Worm (Caenorhabditis elegans): ENCODE measurements around the gene K09C4.10.

K09C4.10 gene

DNA sequence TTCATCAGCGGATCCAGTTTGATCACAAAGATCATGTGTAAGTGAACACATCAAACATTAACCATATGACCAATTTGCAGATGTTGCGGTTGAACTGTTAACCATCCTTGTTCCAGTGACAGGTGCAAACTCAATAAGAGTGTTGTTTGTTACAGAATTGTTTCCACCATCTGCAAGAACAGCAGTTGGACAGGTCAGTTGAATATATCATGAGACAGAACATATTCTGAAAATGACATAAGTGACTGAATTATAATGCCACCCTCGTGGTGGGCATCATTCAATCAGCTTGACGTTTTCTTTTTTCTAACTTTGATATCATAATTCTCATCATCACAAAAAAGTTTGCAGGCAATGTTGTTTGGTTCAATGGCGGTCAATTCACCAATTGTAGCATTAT is 20.6 kb upstream of the K09C4.10 start:
- no peak for TF ChIP-seq hlh-4 (tag; optimal IDR thresholded peaks at IDR 0.05)
- no peak for TF ChIP-seq tbx-2 (tag; optimal IDR thresholded peaks at IDR 0.05)
- no peak for TF ChIP-seq fkh-4 (tag; optimal IDR thresholded peaks at IDR 0.05; ENCODE audit: borderline replicate concordance)
- TF ChIP-seq lin-15B (tag; optimal IDR thresholded peaks at IDR 0.05) = no peak
- no peak for TF ChIP-seq ztf-4 (tag; optimal IDR thresholded peaks at IDR 0.05)
- no peak for TF ChIP-seq lin-35 (GFP tag; optimal IDR thresholded peaks at IDR 0.05)
- TF ChIP-seq aha-1 (tag; optimal IDR thresholded peaks at IDR 0.05) = no peak
- no peak for TF ChIP-seq F16B12.6 (tag; optimal IDR thresholded peaks at IDR 0.05)
- no peak for TF ChIP-seq fkh-8 (tag; optimal IDR thresholded peaks at IDR 0.05)
- TF ChIP-seq Y116A8C.19 (tag; optimal IDR thresholded peaks at IDR 0.05; ENCODE audit: borderline replicate concordance) = no peak
- TF ChIP-seq unc-30 (tag; optimal IDR thresholded peaks at IDR 0.05) = no peak
- no peak for TF ChIP-seq hpl-2 (GFP tag; optimal IDR thresholded peaks at IDR 0.05)
- TF ChIP-seq aly-2 (tag; optimal IDR thresholded peaks at IDR 0.05) = no peak

DNA sequence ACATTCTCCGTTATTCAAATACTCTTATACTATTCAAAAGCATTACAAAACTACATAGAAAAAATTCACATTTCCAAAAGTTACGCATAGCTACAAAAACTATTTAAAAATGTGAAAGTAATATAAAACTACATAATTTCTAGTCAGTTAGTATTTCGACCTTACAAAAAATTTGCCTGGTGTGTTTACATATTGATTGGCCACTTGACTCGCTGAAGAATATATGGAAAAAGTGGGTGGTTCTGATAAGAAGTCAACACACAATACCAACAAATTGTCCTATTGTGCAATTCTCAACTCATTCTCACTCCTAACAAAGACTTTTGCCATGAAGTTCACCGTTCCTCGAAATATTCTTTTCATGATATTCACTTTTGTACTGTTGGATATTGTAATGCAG is 18.6 kb upstream of the K09C4.10 start, which contains the start of gene K09C4.1:
TSS of gene K09C4.1 (plus strand) at position 301 of the 400 bp plus-strand sequence.
- TF ChIP-seq unc-98 (GFP tag; IDR thresholded peaks at IDR 0.05) (no peak), efl-3 (GFP tag; optimal IDR thresholded peaks at IDR 0.05) (no peak), lin-13 (GFP tag; optimal IDR thresholded peaks at IDR 0.05) (no peak), C04F5.9 (tag; optimal IDR thresholded peaks at IDR 0.05) (no peak), ceh-82 (tag; optimal IDR thresholded peaks at IDR 0.05) (no peak), nhr-77 (tag; optimal IDR thresholded peaks at IDR 0.05) (no peak), mef-2 (tag; optimal IDR thresholded peaks at IDR 0.05) (no peak), alr-1 (tag; optimal IDR thresholded peaks at IDR 0.05; ENCODE audit: borderline replicate concordance) (no peak), lsy-2 (tag; optimal IDR thresholded peaks at IDR 0.05) (no peak), ceh-63 (GFP tag; optimal IDR thresholded peaks at IDR 0.05) (no peak)

DNA sequence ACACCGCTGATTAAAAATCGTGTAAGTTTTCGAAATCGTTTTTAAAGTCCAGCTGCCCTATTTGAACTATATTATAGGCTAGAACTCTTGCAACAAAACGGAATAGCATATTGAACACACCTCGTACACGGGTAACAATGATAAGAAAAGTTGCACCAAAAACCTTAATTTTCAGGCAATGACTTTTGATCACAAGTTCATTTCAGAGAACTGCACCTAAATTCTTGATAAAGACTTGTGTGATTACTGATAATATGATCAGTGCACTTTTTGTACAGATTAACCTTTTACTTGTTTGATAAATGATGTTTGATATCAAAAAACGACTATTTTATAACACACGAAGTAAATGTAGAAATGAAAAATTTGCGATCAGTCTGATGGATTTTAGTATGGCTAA is 17.8 kb upstream of the K09C4.10 start:
- TF ChIP-seq ceh-88 (GFP tag; IDR thresholded peaks at IDR 0.05) = no peak
- peak; percentile 87 for TF ChIP-seq elt-2 (tag; optimal IDR thresholded peaks at IDR 0.05)
- TF ChIP-seq nhr-20 (tag; optimal IDR thresholded peaks at IDR 0.05) = peak; percentile 29

DNA sequence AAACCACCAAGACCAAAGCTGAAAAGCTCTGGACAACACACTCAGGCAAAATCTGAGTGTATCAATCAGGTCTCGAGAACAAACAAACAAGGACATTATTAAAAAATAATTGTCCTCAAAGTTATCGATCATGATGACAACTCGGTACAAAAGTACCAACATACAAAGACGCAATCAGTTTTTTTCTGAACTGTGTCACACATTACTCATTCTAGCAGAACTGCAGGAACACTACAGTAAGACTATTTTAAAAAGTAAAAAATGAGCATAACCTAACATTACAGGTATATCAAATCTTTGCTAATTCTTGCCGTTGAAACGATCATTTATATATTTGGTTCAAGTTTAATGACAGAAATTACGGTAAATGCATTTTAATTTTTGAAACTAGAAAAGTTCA is 16.2 kb upstream of the K09C4.10 start, which contains the start of gene K09C4.2:
TSS of gene K09C4.2 (plus strand) at position 301 of the 400 bp plus-strand sequence.
- TF ChIP-seq C34B4.2 (tag; optimal IDR thresholded peaks at IDR 0.05) (no peak), fkh-8 (tag; optimal IDR thresholded peaks at IDR 0.05) (no peak)

DNA sequence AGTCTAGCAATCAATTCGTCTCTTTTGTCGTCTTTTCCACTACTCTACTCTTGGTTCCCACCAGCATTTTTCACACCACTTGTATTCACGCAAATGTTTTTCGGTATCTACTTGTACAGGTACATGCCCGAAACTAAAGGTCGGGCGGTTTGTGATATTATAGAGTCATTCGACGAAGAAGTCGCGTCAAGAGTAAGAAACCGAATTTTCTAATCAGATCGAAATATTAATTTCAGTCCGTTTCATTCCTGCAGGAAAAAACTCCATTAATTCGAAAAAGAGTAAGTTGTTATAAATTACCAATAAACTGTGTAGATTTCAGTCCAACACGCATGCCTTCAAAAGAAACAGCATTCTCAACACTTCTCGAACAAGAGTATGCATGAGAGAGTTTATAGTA is 11.9 kb upstream of the K09C4.10 start:
- TF ChIP-seq grh-1 (GFP tag; IDR thresholded peaks at IDR 0.05) (no peak), unc-30 (tag; optimal IDR thresholded peaks at IDR 0.05) (no peak), tlp-1 (tag; optimal IDR thresholded peaks at IDR 0.05) (no peak), egl-13 (tag; optimal IDR thresholded peaks at IDR 0.05) (no peak), alr-1 (tag; optimal IDR thresholded peaks at IDR 0.05; ENCODE audit: borderline replicate concordance) (no peak), lir-3 (tag; optimal IDR thresholded peaks at IDR 0.05; ENCODE audit: poor library complexity) (no peak), unc-130 (tag; optimal IDR thresholded peaks at IDR 0.05) (no peak), mef-2 (tag; optimal IDR thresholded peaks at IDR 0.05) (no peak), elt-2 (tag; optimal IDR thresholded peaks at IDR 0.05) (no peak), lsy-2 (tag; optimal IDR thresholded peaks at IDR 0.05) (no peak)

DNA sequence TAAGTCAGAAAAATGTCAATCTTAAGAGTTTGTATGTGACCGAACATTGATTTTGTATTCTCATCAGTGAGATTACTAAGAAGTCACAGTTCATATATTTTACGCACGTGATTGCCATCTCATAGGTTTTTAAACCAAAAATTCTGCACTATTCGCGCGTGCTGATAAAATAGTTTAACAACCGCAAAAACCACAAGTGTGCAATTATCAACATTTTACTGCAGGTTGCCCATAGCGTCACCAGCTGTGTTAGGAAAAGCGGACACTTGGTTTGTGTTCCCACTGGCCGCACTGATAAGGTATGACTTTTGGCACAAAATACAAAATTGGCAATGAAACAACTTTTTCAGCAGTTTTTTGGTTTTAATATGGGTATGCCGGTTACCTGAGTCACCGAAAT is 10.1 kb upstream of the K09C4.10 start:
- TF ChIP-seq nhr-20 (tag; optimal IDR thresholded peaks at IDR 0.05) (peak; percentile 21), nhr-90 (tag; optimal IDR thresholded peaks at IDR 0.05; ENCODE audit: poor library complexity) (peak; percentile 34), unc-30 (tag; optimal IDR thresholded peaks at IDR 0.05) (no peak), lin-35 (GFP tag; optimal IDR thresholded peaks at IDR 0.05) (peak in 1 of 2 experiments; percentile 26), nhr-19 (GFP tag; conservative IDR thresholded peaks at IDR 0.05) (no peak), elt-2 (tag; optimal IDR thresholded peaks at IDR 0.05) (peak; percentile 95), mdl-1 (tag; optimal IDR thresholded peaks at IDR 0.05) (peak in 1 of 2 experiments; percentile 42)
